In genomic region chrX:7445734-7446133, ce11 we compare ENCODE assay signal across 1 worm cellular context.
TF ChIP-seq lines count a peak whose summit lies in the region.

No protein-coding gene starts in this region.

TF ChIP-seq in whole organism, L4 larva, 104 proteins besides CTCF, POLR2A, EP300 and RAD21 (continued from another document):
- no peak for TF ChIP-seq daf-16 (GFP tag; optimal IDR thresholded peaks at IDR 0.05; lab: Kevin White, UChicago)
- TF ChIP-seq daf-16 (tag; optimal IDR thresholded peaks at IDR 0.05; lab: Kevin White, UChicago), result peak; percentile 38
- no peak for TF ChIP-seq saeg-2 (GFP tag; IDR thresholded peaks at IDR 0.05; lab: Robert Waterston, UW)
- TF ChIP-seq zip-11 (GFP tag; IDR thresholded peaks at IDR 0.05; lab: Robert Waterston, UW), result no peak
- TF ChIP-seq mxl-2 (GFP tag; conservative IDR thresholded peaks at IDR 0.05; lab: Robert Waterston, UW), result 0 out of 2 replicates have a peak, but pooled peaks have one; percentile 43
- no peak for TF ChIP-seq ces-1 (GFP tag; optimal IDR thresholded peaks at IDR 0.05; lab: Kevin White, UChicago)
- TF ChIP-seq tra-1 (GFP tag; IDR thresholded peaks at IDR 0.05; lab: Robert Waterston, UW), result peak; percentile 68; the same call in 1 of the 2 replicates
- TF ChIP-seq skn-1 (tag; optimal IDR thresholded peaks at IDR 0.05; lab: Kevin White, UChicago), result no peak
- no peak for TF ChIP-seq zag-1 (tag; optimal IDR thresholded peaks at IDR 0.05; lab: Kevin White, UChicago)
- TF ChIP-seq ztf-11 (tag; optimal IDR thresholded peaks at IDR 0.05; lab: Kevin White, UChicago), result no peak
- TF ChIP-seq dve-1 (tag; optimal IDR thresholded peaks at IDR 0.05; lab: Kevin White, UChicago; ENCODE audit: insufficient read depth), result peak; percentile 8
- TF ChIP-seq hlh-30 (tag; optimal IDR thresholded peaks at IDR 0.05; lab: Kevin White, UChicago; ENCODE audit: insufficient read depth), result no peak
- no peak for TF ChIP-seq snpc-1.2 (GFP tag; IDR thresholded peaks at IDR 0.05; lab: Robert Waterston, UW)
- peak; percentile 43; the same call in 1 of the 2 replicates for TF ChIP-seq mdt-29 (GFP tag; IDR thresholded peaks at IDR 0.05; lab: Robert Waterston, UW)
- TF ChIP-seq tag-97 (GFP tag; IDR thresholded peaks at IDR 0.05; lab: Robert Waterston, UW), result no peak
- no peak for TF ChIP-seq ceh-44 (GFP tag; IDR thresholded peaks at IDR 0.05; lab: Robert Waterston, UW)
- no peak for TF ChIP-seq nhr-25 (tag; optimal IDR thresholded peaks at IDR 0.05; lab: Kevin White, UChicago; ENCODE audit: borderline replicate concordance, insufficient read depth)
- TF ChIP-seq mdl-1 (tag; optimal IDR thresholded peaks at IDR 0.05; lab: Kevin White, UChicago), result no peak
- no peak for TF ChIP-seq lsy-2 (tag; optimal IDR thresholded peaks at IDR 0.05; lab: Kevin White, UChicago)
- peak; percentile 31 for TF ChIP-seq pqm-1 (tag; optimal IDR thresholded peaks at IDR 0.05; lab: Kevin White, UChicago)
- TF ChIP-seq nhr-48 (tag; optimal IDR thresholded peaks at IDR 0.05; lab: Kevin White, UChicago), result peak; percentile 32
- TF ChIP-seq lin-38 (GFP tag; IDR thresholded peaks at IDR 0.05; lab: Robert Waterston, UW), result no peak
- no peak for TF ChIP-seq nhr-41 (GFP tag; IDR thresholded peaks at IDR 0.05; lab: Robert Waterston, UW)
